Worm (Caenorhabditis elegans): ENCODE data around the gene srz-23.

The srz-23 gene

ce11 chrIV:3452516-3452915, 892 bp upstream of the srz-23 start:
- no peak for TF ChIP-seq him-1 (tag; optimal IDR thresholded peaks at IDR 0.05)
- TF ChIP-seq dao-5 (tag; optimal IDR thresholded peaks at IDR 0.05), result no peak
- TF ChIP-seq W03F9.2 (tag; optimal IDR thresholded peaks at IDR 0.05), result no peak

- TF ChIP-seq W03F9.2 (tag; optimal IDR thresholded peaks at IDR 0.05) (no peak), him-1 (tag; optimal IDR thresholded peaks at IDR 0.05) (no peak), dao-5 (tag; optimal IDR thresholded peaks at IDR 0.05) (no peak)
Observed at ce11 chrIV:3463254-3463653, 9.8 kb downstream of the srz-23 start, which contains the start of gene F58E2.4. Gene F58E2.4 (plus strand): TSS chrIV:3463387.

- no peak for TF ChIP-seq him-1 (tag; optimal IDR thresholded peaks at IDR 0.05)
- no peak for TF ChIP-seq W03F9.2 (tag; optimal IDR thresholded peaks at IDR 0.05)
- no peak for TF ChIP-seq dao-5 (tag; optimal IDR thresholded peaks at IDR 0.05)
Observed at ce11 chrIV:3467128-3467527, 13.7 kb downstream of the srz-23 start, which contains the start of gene F58E2.3. Gene F58E2.3 (plus strand): TSS chrIV:3467428.

ce11 chrIV:3467751-3468150, 14.3 kb downstream of the srz-23 start:
- TF ChIP-seq dao-5 (tag; optimal IDR thresholded peaks at IDR 0.05) (no peak), him-1 (tag; optimal IDR thresholded peaks at IDR 0.05) (no peak), W03F9.2 (tag; optimal IDR thresholded peaks at IDR 0.05) (no peak)

- no peak for TF ChIP-seq him-1 (tag; optimal IDR thresholded peaks at IDR 0.05)
- TF ChIP-seq W03F9.2 (tag; optimal IDR thresholded peaks at IDR 0.05), result no peak
- no peak for TF ChIP-seq dao-5 (tag; optimal IDR thresholded peaks at IDR 0.05)
Observed at ce11 chrIV:3469742-3470141, 16.3 kb downstream of the srz-23 start, which contains the start of gene F58E2.2. Gene F58E2.2 (plus strand): TSS chrIV:3470042.

ce11 chrIV:3477124-3477523, 23.7 kb downstream of the srz-23 start, which contains the start of gene srz-69:
Gene srz-69 (minus strand): TSS chrIV:3477224.
- TF ChIP-seq W03F9.2 (tag; optimal IDR thresholded peaks at IDR 0.05), result no peak
- no peak for TF ChIP-seq dao-5 (tag; optimal IDR thresholded peaks at IDR 0.05)
- TF ChIP-seq him-1 (tag; optimal IDR thresholded peaks at IDR 0.05), result no peak

ce11 chrIV:3478911-3479385, 25.5 kb downstream of the srz-23 start, which contains the start of the genes srz-70 and C09G12.5:
Gene srz-70 (minus strand): TSS chrIV:3479011.
Gene C09G12.5 (plus strand): TSS chrIV:3479335.
- no peak for TF ChIP-seq W03F9.2 (tag; optimal IDR thresholded peaks at IDR 0.05)
- no peak for TF ChIP-seq dao-5 (tag; optimal IDR thresholded peaks at IDR 0.05)
- TF ChIP-seq him-1 (tag; optimal IDR thresholded peaks at IDR 0.05), result no peak

ce11 chrIV:3481760-3482159, 28.4 kb downstream of the srz-23 start, which contains the start of gene srz-37:
Gene srz-37 (minus strand): TSS chrIV:3481860.
- TF ChIP-seq him-1 (tag; optimal IDR thresholded peaks at IDR 0.05) (no peak), dao-5 (tag; optimal IDR thresholded peaks at IDR 0.05) (no peak), W03F9.2 (tag; optimal IDR thresholded peaks at IDR 0.05) (no peak)

ce11 chrIV:3482195-3482959, 29.0 kb downstream of the srz-23 start, which contains the start of gene srz-82:
Gene srz-82 (plus strand): TSS chrIV:3482895.
- TF ChIP-seq him-1 (tag; optimal IDR thresholded peaks at IDR 0.05), result no peak
- no peak for TF ChIP-seq W03F9.2 (tag; optimal IDR thresholded peaks at IDR 0.05)
- no peak for TF ChIP-seq dao-5 (tag; optimal IDR thresholded peaks at IDR 0.05)

ce11 chrIV:3491477-3491876, 38.1 kb downstream of the srz-23 start, which contains the start of gene srz-78:
Gene srz-78 (plus strand): TSS chrIV:3491777.
- TF ChIP-seq W03F9.2 (tag; optimal IDR thresholded peaks at IDR 0.05) (no peak), dao-5 (tag; optimal IDR thresholded peaks at IDR 0.05) (no peak), him-1 (tag; optimal IDR thresholded peaks at IDR 0.05) (no peak)

ce11 chrIV:3493310-3493709, 39.9 kb downstream of the srz-23 start, which contains the start of gene srz-79:
Gene srz-79 (plus strand): TSS chrIV:3493610.
- TF ChIP-seq W03F9.2 (tag; optimal IDR thresholded peaks at IDR 0.05) (no peak), dao-5 (tag; optimal IDR thresholded peaks at IDR 0.05) (no peak)

- TF ChIP-seq dao-5 (tag; optimal IDR thresholded peaks at IDR 0.05), result no peak
- no peak for TF ChIP-seq W03F9.2 (tag; optimal IDR thresholded peaks at IDR 0.05)
- TF ChIP-seq him-1 (tag; optimal IDR thresholded peaks at IDR 0.05), result no peak
Observed at ce11 chrIV:3496358-3496757, 43.0 kb downstream of the srz-23 start, which contains the start of gene C09G12.17. Gene C09G12.17 (minus strand): TSS chrIV:3496458.

ce11 chrIV:3497909-3498308, 44.5 kb downstream of the srz-23 start, which contains the start of gene ceh-53:
Gene ceh-53 (plus strand): TSS chrIV:3498209.
- TF ChIP-seq W03F9.2 (tag; optimal IDR thresholded peaks at IDR 0.05), result no peak
- TF ChIP-seq him-1 (tag; optimal IDR thresholded peaks at IDR 0.05), result no peak
- TF ChIP-seq dao-5 (tag; optimal IDR thresholded peaks at IDR 0.05), result no peak
